Worm (Caenorhabditis elegans): ENCODE results near the gene arrd-3.

- no peak for TF ChIP-seq sea-2 (GFP tag; optimal IDR thresholded peaks at IDR 0.05)
- TF ChIP-seq skn-1 (tag; optimal IDR thresholded peaks at IDR 0.05): no peak
- no peak for TF ChIP-seq snpc-4 (tag; optimal IDR thresholded peaks at IDR 0.05)
- no peak for TF ChIP-seq unc-62 (GFP tag; optimal IDR thresholded peaks at IDR 0.05)
- no peak for TF ChIP-seq nhr-237 (tag; optimal IDR thresholded peaks at IDR 0.05)
- TF ChIP-seq eor-1 (tag; optimal IDR thresholded peaks at IDR 0.05): no peak
- no peak for TF ChIP-seq ztf-4 (tag; optimal IDR thresholded peaks at IDR 0.05)
- no peak for TF ChIP-seq nhr-77 (tag; optimal IDR thresholded peaks at IDR 0.05)
Observed at ce11 chrII:9438853-9439252, 26.5 kb downstream of the arrd-3 start.
